Fruit fly (Drosophila melanogaster) whole organism, embryonic: ENCODE results near the gene Tom70.

Experiments
- CG10959 ChIP-seq: fragments of 200-800 bp; sonication (Bioruptor generic); IDR thresholded peaks from 2 replicates; pipeline ENCODE4 v1.3.6; 2022; ENCODE audit warnings: missing biosample characterization, missing genetic modification characterization
- CG1233 ChIP-seq: fragments of 200-800 bp; sonication (Bioruptor generic); optimal IDR thresholded peaks from 4 replicates; lab custom pipeline; 2018; ENCODE audit warnings: missing biosample characterization, mild to moderate bottlenecking, missing genetic modification characterization
- CG14965 ChIP-seq: fragments of 200-800 bp; sonication (Bioruptor generic); optimal IDR thresholded peaks from 2 replicates; lab custom pipeline; 2016; ENCODE audit warnings: missing biosample characterization, missing genetic modification characterization, borderline replicate concordance
- CG17912 ChIP-seq: fragments of 200-800 bp; sonication (Bioruptor generic); optimal IDR thresholded peaks from 2 replicates; lab custom pipeline; 2018; ENCODE audit warnings: missing biosample characterization, mild to moderate bottlenecking, missing genetic modification characterization
- CG1832 ChIP-seq: fragments of 200-800 bp; sonication (Bioruptor generic); optimal IDR thresholded peaks from 2 replicates; lab custom pipeline; 2017; ENCODE audit warnings: missing biosample characterization, mild to moderate bottlenecking, missing genetic modification characterization, inconsistent platforms
- CG18476 ChIP-seq: fragments of 200-800 bp; sonication (Bioruptor generic); optimal IDR thresholded peaks from 2 replicates; lab custom pipeline; 2016; ENCODE audit warnings: missing biosample characterization, mild to moderate bottlenecking, missing genetic modification characterization
- CG2202 ChIP-seq: fragments of 200-800 bp; sonication (Bioruptor generic); optimal IDR thresholded peaks from 2 replicates; lab custom pipeline; 2018; ENCODE audit warnings: missing biosample characterization, mild to moderate bottlenecking, missing genetic modification characterization
- CG3163 ChIP-seq: fragments of 200-800 bp; sonication (Bioruptor generic); optimal IDR thresholded peaks from 3 replicates; lab custom pipeline; 2016; ENCODE audit warnings: missing biosample characterization, missing genetic modification characterization
- CG32772 ChIP-seq: fragments of 200-800 bp; sonication (Bioruptor generic); IDR thresholded peaks from 2 replicates; pipeline ENCODE4 v1.3.6; 2022; ENCODE audit warnings: missing biosample characterization, missing genetic modification characterization
- CG3281 ChIP-seq: fragments of 200-800 bp; sonication (Bioruptor generic); optimal IDR thresholded peaks from 3 replicates; lab custom pipeline; 2017; ENCODE audit warnings: missing biosample characterization, mild to moderate bottlenecking, missing genetic modification characterization
- CG4820 ChIP-seq: fragments of 200-800 bp; sonication (Bioruptor generic); optimal IDR thresholded peaks from 3 replicates; lab custom pipeline; 2016; ENCODE audit warnings: missing biosample characterization, missing genetic modification characterization
- CG6654 ChIP-seq: fragments of 200-800 bp; sonication (Bioruptor generic); optimal IDR thresholded peaks from 2 replicates; lab custom pipeline; 2017; ENCODE audit warnings: missing biosample characterization, mild to moderate bottlenecking, missing genetic modification characterization
- CG7839 ChIP-seq: fragments of 200-800 bp; sonication (Bioruptor generic); optimal IDR thresholded peaks from 3 replicates; lab custom pipeline; 2018; ENCODE audit warnings: missing biosample characterization, mild to moderate bottlenecking, missing genetic modification characterization, moderate library complexity
- CG8924 ChIP-seq: fragments of 200-800 bp; optimal IDR thresholded peaks from 3 replicates; lab custom pipeline; 2019; ENCODE audit warnings: missing biosample characterization, mild to moderate bottlenecking, missing genetic modification characterization, moderate library complexity
- D19A ChIP-seq: fragments of 200-800 bp; optimal IDR thresholded peaks from 3 replicates; lab custom pipeline; 2019; ENCODE audit warnings: missing biosample characterization, mild to moderate bottlenecking, missing genetic modification characterization, moderate library complexity
- Deaf1 ChIP-seq: fragments of 200-800 bp; optimal IDR thresholded peaks from 3 replicates; lab custom pipeline; 2019; ENCODE audit warnings: missing biosample characterization, mild to moderate bottlenecking, missing genetic modification characterization, moderate library complexity
- Drgx ChIP-seq: fragments of 200-800 bp; sonication (Bioruptor generic); IDR thresholded peaks from 2 replicates; pipeline ENCODE4 v1.3.6; 2022; ENCODE audit warnings: missing biosample characterization, missing genetic modification characterization
- HLH54F ChIP-seq: fragments of 200-800 bp; sonication (Bioruptor generic); optimal IDR thresholded peaks from 3 replicates; lab custom pipeline; 2016; ENCODE audit warnings: missing biosample characterization, missing genetic modification characterization
- Hmr ChIP-seq: fragments of 200-800 bp; sonication (Bioruptor generic); optimal IDR thresholded peaks from 3 replicates; lab custom pipeline; 2017; ENCODE audit warnings: mild to moderate bottlenecking, missing biosample characterization, missing genetic modification reagents, missing genetic modification characterization
- Lpt ChIP-seq: fragments of >200 bp; optimal IDR thresholded peaks from 2 replicates; lab custom pipeline; 2018; ENCODE audit warnings: missing biosample characterization, missing genetic modification characterization
- MBD-R2 ChIP-seq: fragments of 200-800 bp; sonication (Bioruptor generic); IDR thresholded peaks from 2 replicates; pipeline ENCODE4 v1.3.6; 2022; ENCODE audit warnings: missing biosample characterization, missing genetic modification characterization
- NC2β ChIP-seq: fragments of 200-800 bp; sonication (Bioruptor generic); optimal IDR thresholded peaks from 2 replicates; lab custom pipeline; 2016; ENCODE audit warnings: missing biosample characterization, missing genetic modification characterization
- Pdp1 ChIP-seq, 2 experiments: fragments of 200-800 bp; sonication (Bioruptor generic); optimal IDR thresholded peaks; 3 replicates each; lab custom pipeline; 2016; ENCODE audit warnings: missing biosample characterization in 2 of 2, missing genetic modification characterization in 2 of 2, mild to moderate bottlenecking in 1 of 2, moderate library complexity in 1 of 2
- Ravus ChIP-seq: fragments of 200-800 bp; sonication (Bioruptor generic); IDR thresholded peaks from 2 replicates; pipeline ENCODE4 v1.3.6; 2022; ENCODE audit warnings: missing biosample characterization, missing genetic modification characterization
- Scr ChIP-seq: fragments of 200-800 bp; sonication (Bioruptor generic); IDR thresholded peaks from 2 replicates; pipeline ENCODE4 v1.3.6; 2022; ENCODE audit warnings: missing biosample characterization, missing genetic modification characterization; ENCODE audit not compliant: partially characterized antibody
- Sox100B ChIP-seq: fragments of 200-800 bp; sonication (Bioruptor generic); optimal IDR thresholded peaks from 3 replicates; lab custom pipeline; 2018; ENCODE audit warnings: missing biosample characterization, mild to moderate bottlenecking, missing genetic modification characterization
- Spps ChIP-seq: fragments of 200-800 bp; sonication (Bioruptor generic); optimal IDR thresholded peaks from 2 replicates; lab custom pipeline; 2018; ENCODE audit warnings: missing biosample characterization, mild to moderate bottlenecking, missing genetic modification characterization
- TFAM ChIP-seq: fragments of 200-800 bp; sonication (Bioruptor generic); optimal IDR thresholded peaks from 2 replicates; lab custom pipeline; 2017; ENCODE audit warnings: missing biosample characterization, missing genetic modification characterization, inconsistent platforms
- amos ChIP-seq: fragments of 200-800 bp; sonication (Bioruptor generic); IDR thresholded peaks from 2 replicates; pipeline ENCODE4 v1.3.6; 2022; ENCODE audit warnings: missing biosample characterization, missing genetic modification characterization; ENCODE audit not compliant: partially characterized antibody
- cato ChIP-seq: fragments of 200-800 bp; sonication (Bioruptor generic); optimal IDR thresholded peaks from 2 replicates; lab custom pipeline; 2016; ENCODE audit warnings: missing biosample characterization, missing genetic modification characterization, borderline replicate concordance
- chif ChIP-seq, 2 experiments: fragments of 200-800 bp; sonication (Bioruptor generic); optimal IDR thresholded peaks; 3 replicates each; lab custom pipeline; 2016; ENCODE audit warnings: missing biosample characterization in 2 of 2, missing genetic modification characterization in 2 of 2
- corto ChIP-seq: fragments of 200-800 bp; sonication (Bioruptor generic); optimal IDR thresholded peaks from 2 replicates; lab custom pipeline; 2016; ENCODE audit warnings: missing biosample characterization, mild to moderate bottlenecking, missing genetic modification characterization, moderate library complexity
- cwo ChIP-seq: fragments of 200-800 bp; sonication (Bioruptor generic); optimal IDR thresholded peaks from 3 replicates; lab custom pipeline; 2017; ENCODE audit warnings: missing biosample characterization, missing genetic modification characterization, mild to moderate bottlenecking, moderate library complexity, missing genetic modification reagents
- da ChIP-seq: fragments of 200-800 bp; sonication (Bioruptor generic); optimal IDR thresholded peaks from 2 replicates; lab custom pipeline; 2016; ENCODE audit warnings: missing biosample characterization, missing genetic modification characterization
- en ChIP-seq: fragments of 200-800 bp; sonication (Bioruptor generic); optimal IDR thresholded peaks from 2 replicates; lab custom pipeline; 2016; ENCODE audit warnings: missing biosample characterization, missing genetic modification characterization
- ham ChIP-seq: fragments of 200-800 bp; sonication (Bioruptor generic); IDR thresholded peaks from 2 replicates; pipeline ENCODE4 v1.3.6; 2022; ENCODE audit warnings: missing biosample characterization, missing genetic modification characterization
- hbn ChIP-seq: fragments of 200-800 bp; sonication (Bioruptor generic); IDR thresholded peaks from 2 replicates; pipeline ENCODE4 v1.3.6; 2022; ENCODE audit warnings: missing biosample characterization, missing genetic modification characterization; ENCODE audit not compliant: partially characterized antibody
- kah ChIP-seq: fragments of 200-800 bp; sonication (Bioruptor generic); optimal IDR thresholded peaks from 2 replicates; lab custom pipeline; 2018; ENCODE audit warnings: missing biosample characterization, mild to moderate bottlenecking, missing genetic modification characterization
- lola ChIP-seq, 3 experiments: fragments of >200 bp in 2 of 3; fragments of 200-800 bp in 1 of 3; sonication (Bioruptor generic) in 1 of 3; optimal IDR thresholded peaks; 2 replicates each; lab custom pipeline; 2017 to 2019; ENCODE audit warnings: missing biosample characterization in 3 of 3, missing genetic modification characterization in 3 of 3, mild to moderate bottlenecking in 1 of 3, moderate library complexity in 1 of 3
- mld ChIP-seq: fragments of 200-800 bp; sonication (Bioruptor generic); IDR thresholded peaks from 3 replicates; pipeline ENCODE4 v1.3.6; 2022; ENCODE audit warnings: missing biosample characterization, missing genetic modification characterization; ENCODE audit not compliant: partially characterized antibody
- nerfin-2 ChIP-seq: fragments of 200-800 bp; sonication (Bioruptor generic); IDR thresholded peaks from 2 replicates; pipeline ENCODE4 v1.3.6; 2022; ENCODE audit warnings: missing biosample characterization, missing genetic modification characterization; ENCODE audit not compliant: partially characterized antibody
- onecut ChIP-seq: fragments of 200-800 bp; sonication (Bioruptor generic); IDR thresholded peaks from 2 replicates; pipeline ENCODE4 v1.3.6; 2022; ENCODE audit warnings: missing biosample characterization, missing genetic modification characterization
- pros ChIP-seq: fragments of 200-800 bp; sonication (Bioruptor generic); optimal IDR thresholded peaks from 3 replicates; lab custom pipeline; 2019; ENCODE audit warnings: missing biosample characterization, mild to moderate bottlenecking, missing genetic modification characterization, moderate library complexity
- sim ChIP-seq: fragments of 200-800 bp; sonication (Bioruptor generic); IDR thresholded peaks from 2 replicates; pipeline ENCODE4 v1.3.6; 2022; ENCODE audit warnings: missing biosample characterization, missing genetic modification characterization
- sisA ChIP-seq: fragments of 200-800 bp; sonication (Bioruptor generic); IDR thresholded peaks from 2 replicates; pipeline ENCODE4 v1.3.6; 2022; ENCODE audit warnings: missing biosample characterization, missing genetic modification characterization
- slp2 ChIP-seq: fragments of 200-800 bp; sonication (Bioruptor generic); optimal IDR thresholded peaks from 2 replicates; lab custom pipeline; 2016; ENCODE audit warnings: missing biosample characterization, missing genetic modification characterization
- sug ChIP-seq: fragments of 200-800 bp; optimal IDR thresholded peaks from 2 replicates; lab custom pipeline; 2019; ENCODE audit warnings: missing biosample characterization, mild to moderate bottlenecking, missing genetic modification characterization, moderate library complexity
- tll ChIP-seq, 2 experiments: fragments of 200-800 bp in 1 of 2; fragments of >200 bp in 1 of 2; sonication (Bioruptor generic) in 1 of 2; optimal IDR thresholded peaks; 2 replicates each; lab custom pipeline; 2017 to 2019; ENCODE audit warnings: missing biosample characterization in 2 of 2, missing genetic modification characterization in 2 of 2, mild to moderate bottlenecking in 1 of 2, moderate library complexity in 1 of 2

The Tom70 gene

dm6 chr2L:12010877-12011666 lies 27.2 kb downstream of the Tom70 start (continued):
- TF ChIP-seq amos (GFP tag; lab: Robert Waterston, UW) (no peak), NC2β (peak; percentile 49), lola (GFP tag; optimal IDR thresholded peaks at IDR 0.05; lab: Kevin White, UChicago) (peak in 1 of 3 experiments; percentile 92), CG3281 (GFP tag; lab: Kevin White, UChicago) (peak; percentile 96), onecut (peak; percentile 85), TFAM (GFP tag; lab: Kevin White, UChicago) (peak; percentile 8), MBD-R2 (GFP tag; lab: Robert Waterston, UW) (no peak), CG1832 (GFP tag; lab: Kevin White, UChicago) (peak; percentile 91), Sox100B (peak; percentile 92), Scr (GFP tag; lab: Robert Waterston, UW) (no peak), CG4820 (GFP tag; lab: Kevin White, UChicago) (peak; percentile 72), mld (GFP tag; lab: Robert Waterston, UW) (no peak), chif (GFP tag; optimal IDR thresholded peaks at IDR 0.05; lab: Kevin White, UChicago) (peak; percentile 76 to 78), CG2202 (tag; lab: Kevin White, UChicago) (peak; percentile 67), CG10959 (GFP tag; lab: Robert Waterston, UW) (no peak), slp2 (GFP tag; lab: Kevin White, UChicago) (peak; percentile 73), CG7839 (peak; percentile 95), CG14965 (GFP tag; lab: Kevin White, UChicago) (no peak), HLH54F (GFP tag; lab: Kevin White, UChicago) (peak; percentile 84), D19A (peak; percentile 83), sim (GFP tag; lab: Robert Waterston, UW) (no peak), hbn (GFP tag; lab: Robert Waterston, UW) (no peak), tll (GFP tag; optimal IDR thresholded peaks at IDR 0.05; lab: Kevin White, UChicago) (peak in 1 of 2 experiments; percentile 91), corto (GFP tag; lab: Kevin White, UChicago) (no peak), CG17912 (no peak), CG6654 (GFP tag; lab: Kevin White, UChicago) (peak; percentile 70), da (GFP tag; lab: Kevin White, UChicago) (no peak), Lpt (GFP tag; lab: Kevin White, UChicago) (no peak), CG32772 (GFP tag; lab: Robert Waterston, UW) (no peak), ham (GFP tag; lab: Robert Waterston, UW) (no peak), cato (peak; percentile 70), cwo (GFP tag; lab: Kevin White, UChicago) (peak; percentile 88), CG1233 (GFP tag; lab: Kevin White, UChicago) (peak; percentile 92), CG8924 (tag; lab: Kevin White, UChicago) (peak; percentile 93), CG18476 (GFP tag; lab: Kevin White, UChicago) (peak; percentile 87), Deaf1 (tag; lab: Kevin White, UChicago) (peak; percentile 61), nerfin-2 (GFP tag; lab: Robert Waterston, UW) (no peak), Ravus (GFP tag; lab: Robert Waterston, UW) (no peak), Spps (tag; lab: Kevin White, UChicago) (peak; percentile 81), Drgx (GFP tag; lab: Robert Waterston, UW) (no peak), Pdp1 (GFP tag; optimal IDR thresholded peaks at IDR 0.05; lab: Kevin White, UChicago) (peak; percentile 48 to 77), kah (GFP tag; lab: Kevin White, UChicago) (peak; percentile 30), Hmr (GFP tag; lab: Kevin White, UChicago) (peak; percentile 95), sug (tag; lab: Kevin White, UChicago) (peak; percentile 45), CG3163 (no peak), sisA (no peak), en (GFP tag; lab: Kevin White, UChicago) (no peak), pros (no peak)
